Worm (Caenorhabditis elegans) whole organism, L4/young adult: Measurements from ENCODE around the gene ZK1073.1.

Experiments used
- W03F9.2 ChIP-seq: fragments of 150-350 bp; optimal IDR thresholded peaks from 2 replicates; lab custom pipeline; 2014; ENCODE audit warnings: missing biosample characterization, missing genetic modification characterization
- dao-5 ChIP-seq: sonication (generic microtip); optimal IDR thresholded peaks from 2 replicates; lab custom pipeline; 2016; ENCODE audit warnings: missing genotype, missing genetic modification characterization, moderate library complexity, missing compliant biosample characterization
- him-1 ChIP-seq: sonication (generic microtip); optimal IDR thresholded peaks from 2 replicates; lab custom pipeline; 2016; ENCODE audit warnings: missing genotype, missing genetic modification reagents, missing genetic modification characterization, missing compliant biosample characterization

ce11 chrX:16103396-16103795, 25.3 kb downstream of the ZK1073.1 start, which contains the start of gene ZK1073.2:
- no peak for TF ChIP-seq him-1 (tag; lab: Kevin White, UChicago)
- TF ChIP-seq dao-5 (tag; lab: Kevin White, UChicago): no peak
- TF ChIP-seq W03F9.2 (tag; lab: Kevin White, UChicago): no peak
